Worm (Caenorhabditis elegans): Measurements from ENCODE around the gene W07G4.5.

W07G4.5 gene

ce11 chrV:13043195-13043762 is 4.5 kb upstream of the W07G4.5 start, which contains the start of gene lap-2 (continued):
- TF ChIP-seq rec-8 (tag; optimal IDR thresholded peaks at IDR 0.05) (no peak), pha-4 (tag; optimal IDR thresholded peaks at IDR 0.05) (no peak), hmg-20 (GFP tag; IDR thresholded peaks at IDR 0.05) (no peak), sptf-2 (GFP tag; optimal IDR thresholded peaks at IDR 0.05) (no peak), ceh-27 (GFP tag; optimal IDR thresholded peaks at IDR 0.05) (no peak), ets-4 (GFP tag; optimal IDR thresholded peaks at IDR 0.05) (peak; percentile 64), mcd-1 (GFP tag; IDR thresholded peaks at IDR 0.05) (0 out of 2 replicates have a peak, but pooled peaks have one; percentile 26), zfh-2 (GFP tag; conservative IDR thresholded peaks at IDR 0.05) (no peak), F23B12.7 (tag; optimal IDR thresholded peaks at IDR 0.05; ENCODE audit: insufficient read depth) (no peak), ztf-3 (GFP tag; optimal IDR thresholded peaks at IDR 0.05) (no peak), nhr-80 (tag; optimal IDR thresholded peaks at IDR 0.05) (peak; percentile 82)

- no peak for TF ChIP-seq madf-10 (tag; optimal IDR thresholded peaks at IDR 0.05)
- peak; percentile 31 for TF ChIP-seq nhr-80 (tag; optimal IDR thresholded peaks at IDR 0.05)
- no peak for TF ChIP-seq K11D2.4 (GFP tag; IDR thresholded peaks at IDR 0.05)
- TF ChIP-seq atf-7 (tag; optimal IDR thresholded peaks at IDR 0.05), result peak; percentile 34
- TF ChIP-seq athp-1 (tag; optimal IDR thresholded peaks at IDR 0.05), result no peak
- no peak for TF ChIP-seq chd-7 (tag; optimal IDR thresholded peaks at IDR 0.05)
- no peak for TF ChIP-seq dpl-1 (GFP tag; optimal IDR thresholded peaks at IDR 0.05)
- TF ChIP-seq ztf-3 (GFP tag; optimal IDR thresholded peaks at IDR 0.05), result no peak
- no peak for TF ChIP-seq aptf-3 (GFP tag; IDR thresholded peaks at IDR 0.05)
- TF ChIP-seq rpc-1 (optimal IDR thresholded peaks at IDR 0.05), result no peak
- no peak for TF ChIP-seq rpc-1 (tag; optimal IDR thresholded peaks at IDR 0.05)
- TF ChIP-seq nhr-120 (GFP tag; IDR thresholded peaks at IDR 0.05), result no peak
- TF ChIP-seq snpc-1.1 (tag; optimal IDR thresholded peaks at IDR 0.05; ENCODE audit: insufficient read depth), result no peak
- TF ChIP-seq ets-4 (GFP tag; optimal IDR thresholded peaks at IDR 0.05), result peak; percentile 51
- 0 out of 2 replicates have a peak, but pooled peaks have one; percentile 5 for TF ChIP-seq pbrm-1 (GFP tag; IDR thresholded peaks at IDR 0.05)
Observed at ce11 chrV:13043832-13044521, 3.8 kb upstream of the W07G4.5 start.

- TF ChIP-seq bed-1 (GFP tag; IDR thresholded peaks at IDR 0.05) (no peak), ceh-40 (GFP tag; IDR thresholded peaks at IDR 0.05) (no peak), T07F8.4 (tag; optimal IDR thresholded peaks at IDR 0.05) (no peak)
Observed at ce11 chrV:13045017-13045416, 2.8 kb upstream of the W07G4.5 start.

ce11 chrV:13046125-13047123 is 1.4 kb upstream of the W07G4.5 start:
- TF ChIP-seq lin-54 (GFP tag; optimal IDR thresholded peaks at IDR 0.05) (peak; percentile 24), lag-1 (GFP tag; IDR thresholded peaks at IDR 0.05) (no peak), B0035.1 (tag; optimal IDR thresholded peaks at IDR 0.05) (peak; percentile 44), dox-1 (GFP tag; IDR thresholded peaks at IDR 0.05) (0 out of 2 replicates have a peak, but pooled peaks have one; percentile 15), efl-1 (GFP tag; optimal IDR thresholded peaks at IDR 0.05) (no peak), Y53G8AR.9 (GFP tag; conservative IDR thresholded peaks at IDR 0.05) (peak; percentile 70), Y56A3A.18 (GFP tag; IDR thresholded peaks at IDR 0.05) (peak; percentile 54; the same call in 1 of the 2 replicates), ztf-26 (tag; optimal IDR thresholded peaks at IDR 0.05) (no peak), madf-6 (GFP tag; IDR thresholded peaks at IDR 0.05) (peak; percentile 44; the same call in 1 of the 2 replicates), repo-1 (tag; optimal IDR thresholded peaks at IDR 0.05) (no peak), nfyb-1 (GFP tag; IDR thresholded peaks at IDR 0.05) (0 out of 2 replicates have a peak, but pooled peaks have one; percentile 14), Y95B8A.8 (GFP tag; IDR thresholded peaks at IDR 0.05) (no peak), madf-3 (GFP tag; IDR thresholded peaks at IDR 0.05) (peak; percentile 58; the same call in 1 of the 2 replicates), nhr-90 (tag; optimal IDR thresholded peaks at IDR 0.05) (peak; percentile 46), let-526 (GFP tag; IDR thresholded peaks at IDR 0.05) (0 out of 2 replicates have a peak, but pooled peaks have one; percentile 22)
